Worm (Caenorhabditis elegans) whole organism, L2 larva: Measurements from ENCODE around the gene B0464.6.

Experiments used
- blmp-1 ChIP-seq: sonication (generic microtip); optimal IDR thresholded peaks from 2 replicates; lab custom pipeline; 2017; ENCODE audit warnings: missing genetic modification characterization, mild to moderate bottlenecking, missing compliant biosample characterization, antibody characterized with exemption, moderate library complexity; ENCODE audit not compliant: insufficient read depth
- ceh-82 ChIP-seq: fragments of 150-350 bp; optimal IDR thresholded peaks from 2 replicates; lab custom pipeline; 2014; ENCODE audit warnings: missing biosample characterization, missing genetic modification characterization
- fos-1 ChIP-seq: fragments of 150-350 bp; optimal IDR thresholded peaks from 2 replicates; lab custom pipeline; 2014; ENCODE audit warnings: missing biosample characterization, missing genetic modification characterization
- lin-39 ChIP-seq: fragments of 150-350 bp; optimal IDR thresholded peaks from 2 replicates; lab custom pipeline; 2014; ENCODE audit warnings: missing biosample characterization, missing genetic modification reagents, missing genetic modification characterization
- nhr-11 ChIP-seq: fragments of 150-350 bp; optimal IDR thresholded peaks from 2 replicates; lab custom pipeline; 2014; ENCODE audit warnings: missing biosample characterization, missing genetic modification characterization
- nhr-237 ChIP-seq: fragments of 150-350 bp; optimal IDR thresholded peaks from 2 replicates; lab custom pipeline; 2014; ENCODE audit warnings: missing biosample characterization, missing genetic modification characterization
- snpc-4 ChIP-seq: fragments of 150-350 bp; optimal IDR thresholded peaks from 2 replicates; lab custom pipeline; 2014; ENCODE audit warnings: missing biosample characterization, missing genetic modification characterization
- unc-62 ChIP-seq: fragments of 150-350 bp; optimal IDR thresholded peaks from 2 replicates; lab custom pipeline; 2014; ENCODE audit warnings: missing biosample characterization, missing genetic modification reagents, missing genetic modification characterization

ce11 chrIII:9504347-9504746 lies 38.6 kb upstream of the B0464.6 start:
- TF ChIP-seq nhr-11 (tag; lab: Kevin White, UChicago) (no peak), fos-1 (tag; lab: Kevin White, UChicago) (no peak), lin-39 (tag; lab: Kevin White, UChicago) (no peak), nhr-237 (no peak), ceh-82 (tag; lab: Kevin White, UChicago) (no peak), unc-62 (no peak), blmp-1 (tag; lab: Kevin White, UChicago) (no peak), snpc-4 (no peak)
